Fruit fly (Drosophila melanogaster) whole organism, embryonic: ENCODE results near the gene CG31638.

Experiments used
- Atf6 ChIP-seq: fragments of 200-800 bp; sonication (Bioruptor generic); IDR thresholded peaks from 2 replicates; pipeline ENCODE4 v1.3.6; 2022; ENCODE audit warnings: missing biosample characterization, missing genetic modification characterization
- CG10565 ChIP-seq: fragments of 200-800 bp; sonication (Bioruptor generic); optimal IDR thresholded peaks from 3 replicates; lab custom pipeline; 2016; ENCODE audit warnings: missing biosample characterization, mild to moderate bottlenecking, missing genetic modification characterization
- CG11560 ChIP-seq: fragments of 200-800 bp; sonication (Bioruptor generic); IDR thresholded peaks from 3 replicates; pipeline ENCODE4 v1.3.6; 2022; ENCODE audit warnings: missing biosample characterization, missing genetic modification characterization
- CG11695 ChIP-seq: fragments of 200-800 bp; sonication (Bioruptor generic); IDR thresholded peaks from 3 replicates; pipeline ENCODE4 v1.3.6; 2022; ENCODE audit warnings: missing biosample characterization, missing genetic modification characterization
- CG13624 ChIP-seq: fragments of 200-800 bp; sonication (Bioruptor generic); optimal IDR thresholded peaks from 2 replicates; lab custom pipeline; 2016; ENCODE audit warnings: missing biosample characterization, missing genetic modification characterization
- CG1647 ChIP-seq: fragments of 200-800 bp; sonication (Bioruptor generic); optimal IDR thresholded peaks from 3 replicates; lab custom pipeline; 2016; ENCODE audit warnings: missing biosample characterization, missing genetic modification characterization
- CG17612 ChIP-seq: fragments of 200-800 bp; sonication (Bioruptor generic); IDR thresholded peaks from 2 replicates; pipeline ENCODE4 v1.3.6; 2022; ENCODE audit warnings: missing biosample characterization, missing genetic modification characterization
- CG17829 ChIP-seq: fragments of 200-800 bp; optimal IDR thresholded peaks from 2 replicates; lab custom pipeline; 2019; ENCODE audit warnings: missing biosample characterization, mild to moderate bottlenecking, missing genetic modification characterization, moderate library complexity
- CG18599 ChIP-seq: fragments of 200-800 bp; sonication (Bioruptor generic); optimal IDR thresholded peaks from 3 replicates; lab custom pipeline; 2017; ENCODE audit warnings: missing biosample characterization, missing genetic modification characterization, mild to moderate bottlenecking, moderate library complexity, missing genetic modification reagents
- CG2875 ChIP-seq: fragments of 200-800 bp; sonication (Bioruptor generic); optimal IDR thresholded peaks from 2 replicates; lab custom pipeline; 2017; ENCODE audit warnings: missing biosample characterization, mild to moderate bottlenecking, missing genetic modification characterization, missing genetic modification reagents
- CG30431 ChIP-seq: fragments of 200-800 bp; sonication (Bioruptor generic); optimal IDR thresholded peaks from 2 replicates; lab custom pipeline; 2017; ENCODE audit warnings: missing biosample characterization, missing genetic modification characterization
- CG32772 ChIP-seq: fragments of 200-800 bp; sonication (Bioruptor generic); IDR thresholded peaks from 2 replicates; pipeline ENCODE4 v1.3.6; 2022; ENCODE audit warnings: missing biosample characterization, missing genetic modification characterization
- CG34224 ChIP-seq: fragments of 200-800 bp; sonication (Bioruptor generic); IDR thresholded peaks from 3 replicates; pipeline ENCODE4 v1.3.6; 2022; ENCODE audit warnings: missing biosample characterization, missing genetic modification characterization; ENCODE audit not compliant: partially characterized antibody
- CG34376 ChIP-seq: fragments of 200-800 bp; sonication (Bioruptor generic); optimal IDR thresholded peaks from 2 replicates; lab custom pipeline; 2018; ENCODE audit warnings: missing biosample characterization, mild to moderate bottlenecking, missing genetic modification characterization
- CG34422 ChIP-seq: fragments of 200-800 bp; sonication (Bioruptor generic); IDR thresholded peaks from 3 replicates; pipeline ENCODE4 v1.3.6; 2022; ENCODE audit warnings: missing biosample characterization, missing genetic modification characterization
- CG5245 ChIP-seq: fragments of 200-800 bp; sonication (Bioruptor generic); optimal IDR thresholded peaks from 3 replicates; lab custom pipeline; 2016; ENCODE audit warnings: missing biosample characterization, missing genetic modification characterization
- CG6765 ChIP-seq: fragments of 200-800 bp; sonication (Bioruptor generic); optimal IDR thresholded peaks from 3 replicates; lab custom pipeline; 2017; ENCODE audit warnings: missing biosample characterization, mild to moderate bottlenecking, missing genetic modification characterization
- CG7556 ChIP-seq: fragments of 200-800 bp; sonication (Bioruptor generic); optimal IDR thresholded peaks from 2 replicates; lab custom pipeline; 2017; ENCODE audit warnings: missing biosample characterization, mild to moderate bottlenecking, missing genetic modification characterization
- CG8281 ChIP-seq: fragments of 200-800 bp; sonication (Bioruptor generic); optimal IDR thresholded peaks from 2 replicates; lab custom pipeline; 2018; ENCODE audit warnings: missing biosample characterization, mild to moderate bottlenecking, missing genetic modification characterization, moderate library complexity
- CG9437 ChIP-seq: fragments of 200-800 bp; sonication (Bioruptor generic); optimal IDR thresholded peaks from 2 replicates; lab custom pipeline; 2018; ENCODE audit warnings: missing biosample characterization, mild to moderate bottlenecking, missing genetic modification characterization
- D ChIP-seq, 2 experiments: fragments of 200-800 bp in 1 of 2; fragments of >200 bp in 1 of 2; sonication (Bioruptor generic) in 1 of 2; optimal IDR thresholded peaks; 2 replicates in 1 of 2; 3 replicates in 1 of 2; lab custom pipeline; 2017; ENCODE audit warnings: mild to moderate bottlenecking in 1 of 2, missing biosample characterization in 1 of 2, missing genetic modification characterization in 1 of 2, missing genetic modification reagents in 1 of 2
- E2f2 ChIP-seq: fragments of 200-800 bp; sonication (Bioruptor generic); IDR thresholded peaks from 2 replicates; pipeline ENCODE4 v1.3.6; 2022; ENCODE audit warnings: missing biosample characterization, missing genetic modification characterization
- HLH3B ChIP-seq: fragments of 200-800 bp; sonication (Bioruptor generic); IDR thresholded peaks from 2 replicates; pipeline ENCODE4 v1.3.6; 2022; ENCODE audit warnings: missing biosample characterization, missing genetic modification characterization
- HmgZ ChIP-seq: fragments of 200-800 bp; sonication (Bioruptor generic); optimal IDR thresholded peaks from 2 replicates; lab custom pipeline; 2018; ENCODE audit warnings: missing biosample characterization, mild to moderate bottlenecking, missing genetic modification characterization
- Hmr ChIP-seq: fragments of 200-800 bp; sonication (Bioruptor generic); optimal IDR thresholded peaks from 3 replicates; lab custom pipeline; 2017; ENCODE audit warnings: mild to moderate bottlenecking, missing biosample characterization, missing genetic modification reagents, missing genetic modification characterization
- Lpt ChIP-seq: fragments of >200 bp; optimal IDR thresholded peaks from 2 replicates; lab custom pipeline; 2018; ENCODE audit warnings: missing biosample characterization, missing genetic modification characterization
- MBD-R2 ChIP-seq: fragments of 200-800 bp; sonication (Bioruptor generic); IDR thresholded peaks from 2 replicates; pipeline ENCODE4 v1.3.6; 2022; ENCODE audit warnings: missing biosample characterization, missing genetic modification characterization
- MESR4 ChIP-seq: fragments of 200-800 bp; sonication (Bioruptor generic); optimal IDR thresholded peaks from 2 replicates; lab custom pipeline; 2018; ENCODE audit warnings: missing biosample characterization, mild to moderate bottlenecking, missing genetic modification characterization, moderate library complexity
- Meics ChIP-seq: fragments of 200-800 bp; sonication (Bioruptor generic); optimal IDR thresholded peaks from 2 replicates; lab custom pipeline; 2017; ENCODE audit warnings: missing biosample characterization, mild to moderate bottlenecking, missing genetic modification characterization
- Six4 ChIP-seq: fragments of 200-800 bp; sonication (Bioruptor generic); optimal IDR thresholded peaks from 2 replicates; lab custom pipeline; 2016; ENCODE audit warnings: missing biosample characterization, missing genetic modification characterization
- Xbp1 ChIP-seq: fragments of 200-800 bp; sonication (Bioruptor generic); optimal IDR thresholded peaks from 3 replicates; lab custom pipeline; 2016; ENCODE audit warnings: missing biosample characterization, mild to moderate bottlenecking, missing genetic modification characterization
- ash1 ChIP-seq: fragments of 200-800 bp; sonication (Bioruptor generic); optimal IDR thresholded peaks from 2 replicates; lab custom pipeline; 2018; ENCODE audit warnings: missing biosample characterization, mild to moderate bottlenecking, missing genetic modification characterization
- cg ChIP-seq: fragments of 200-800 bp; sonication (Bioruptor generic); optimal IDR thresholded peaks from 3 replicates; lab custom pipeline; 2019; ENCODE audit warnings: missing biosample characterization, mild to moderate bottlenecking, missing genetic modification characterization, moderate library complexity
- chinmo ChIP-seq: fragments of 200-800 bp; sonication (Bioruptor generic); IDR thresholded peaks from 4 replicates; pipeline ENCODE4 v1.3.6; 2022; ENCODE audit warnings: missing biosample characterization, missing genetic modification characterization; ENCODE audit not compliant: partially characterized antibody
- chm ChIP-seq: fragments of 200-800 bp; sonication (Bioruptor generic); IDR thresholded peaks from 2 replicates; pipeline ENCODE4 v1.3.6; 2022; ENCODE audit warnings: missing biosample characterization, missing genetic modification characterization
- cwo ChIP-seq: fragments of 200-800 bp; sonication (Bioruptor generic); optimal IDR thresholded peaks from 3 replicates; lab custom pipeline; 2017; ENCODE audit warnings: missing biosample characterization, missing genetic modification characterization, mild to moderate bottlenecking, moderate library complexity, missing genetic modification reagents
- disco-r ChIP-seq: fragments of 200-800 bp; sonication (Bioruptor generic); optimal IDR thresholded peaks from 2 replicates; lab custom pipeline; 2016; ENCODE audit warnings: missing biosample characterization, missing genetic modification characterization
- emc ChIP-seq: fragments of 200-800 bp; sonication (Bioruptor generic); optimal IDR thresholded peaks from 2 replicates; lab custom pipeline; 2016; ENCODE audit warnings: missing biosample characterization, missing genetic modification characterization
- hb ChIP-seq: fragments of 200-800 bp; sonication (Bioruptor generic); IDR thresholded peaks from 3 replicates; pipeline ENCODE4 v1.3.6; 2022; ENCODE audit warnings: missing biosample characterization, missing genetic modification characterization; ENCODE audit not compliant: partially characterized antibody
- mld ChIP-seq: fragments of 200-800 bp; sonication (Bioruptor generic); IDR thresholded peaks from 3 replicates; pipeline ENCODE4 v1.3.6; 2022; ENCODE audit warnings: missing biosample characterization, missing genetic modification characterization; ENCODE audit not compliant: partially characterized antibody
- nerfin-2 ChIP-seq: fragments of 200-800 bp; sonication (Bioruptor generic); IDR thresholded peaks from 2 replicates; pipeline ENCODE4 v1.3.6; 2022; ENCODE audit warnings: missing biosample characterization, missing genetic modification characterization; ENCODE audit not compliant: partially characterized antibody
- oc ChIP-seq: fragments of 200-800 bp; sonication (Bioruptor generic); optimal IDR thresholded peaks from 2 replicates; lab custom pipeline; 2018; ENCODE audit warnings: missing biosample characterization, mild to moderate bottlenecking, missing genetic modification characterization, moderate library complexity
- run ChIP-seq: fragments of 200-800 bp; sonication (Bioruptor generic); optimal IDR thresholded peaks from 3 replicates; lab custom pipeline; 2018; ENCODE audit warnings: missing biosample characterization, mild to moderate bottlenecking, missing genetic modification characterization
- schlank ChIP-seq: fragments of 200-800 bp; sonication (Bioruptor generic); optimal IDR thresholded peaks from 2 replicates; lab custom pipeline; 2018; ENCODE audit warnings: missing biosample characterization, mild to moderate bottlenecking, missing genetic modification characterization
- sna ChIP-seq: fragments of 200-800 bp; sonication (Bioruptor generic); IDR thresholded peaks from 2 replicates; pipeline ENCODE4 v1.3.6; 2022; ENCODE audit warnings: missing biosample characterization, missing genetic modification characterization; ENCODE audit not compliant: partially characterized antibody
- sob ChIP-seq: fragments of 200-800 bp; sonication (Bioruptor generic); IDR thresholded peaks from 2 replicates; pipeline ENCODE4 v1.3.6; 2022; ENCODE audit warnings: missing biosample characterization, missing genetic modification characterization
- stwl ChIP-seq: fragments of 200-800 bp; sonication (Bioruptor generic); optimal IDR thresholded peaks from 3 replicates; lab custom pipeline; 2018; ENCODE audit warnings: missing biosample characterization, mild to moderate bottlenecking, missing genetic modification characterization, moderate library complexity
- trh ChIP-seq: fragments of 200-800 bp; sonication (Bioruptor generic); optimal IDR thresholded peaks from 2 replicates; lab custom pipeline; 2016; ENCODE audit warnings: missing biosample characterization, missing genetic modification characterization
- wor ChIP-seq: fragments of 200-800 bp; sonication (Bioruptor generic); IDR thresholded peaks from 2 replicates; pipeline ENCODE4 v1.3.6; 2022; ENCODE audit warnings: missing biosample characterization, missing genetic modification characterization

CG31638 gene

DNA sequence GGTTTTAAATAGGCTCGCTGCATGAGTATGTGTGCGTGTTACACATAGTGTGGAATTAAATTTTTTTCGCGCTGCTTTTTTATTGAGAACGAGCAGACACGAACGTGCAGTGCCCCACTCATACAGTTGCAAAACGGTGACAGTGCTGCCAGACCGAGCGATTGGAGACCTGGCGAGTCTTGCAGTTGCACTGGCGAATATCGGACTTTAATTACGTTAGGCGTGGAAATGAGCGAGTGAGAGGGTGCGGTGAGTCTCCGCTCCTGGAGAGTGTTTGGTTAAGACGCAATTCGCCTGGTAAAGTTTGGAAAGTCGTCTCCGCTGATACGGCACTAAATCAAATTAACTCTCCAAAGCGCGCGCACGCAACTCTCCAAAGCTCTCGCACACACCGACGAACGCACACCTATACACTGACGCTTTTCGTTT is 9.5 kb upstream of the CG31638 start (continued):
- TF ChIP-seq stwl (tag; lab: Kevin White, UChicago): peak; percentile 55
- TF ChIP-seq Lpt (GFP tag; lab: Kevin White, UChicago): no peak
- peak; percentile 36 for TF ChIP-seq MBD-R2 (GFP tag; lab: Robert Waterston, UW)
- no peak for TF ChIP-seq Xbp1 (GFP tag; lab: Kevin White, UChicago)
- TF ChIP-seq CG5245 (GFP tag; lab: Kevin White, UChicago): no peak
- TF ChIP-seq nerfin-2 (GFP tag; lab: Robert Waterston, UW): no peak
- TF ChIP-seq oc (tag; lab: Kevin White, UChicago): peak; percentile 75
- peak; percentile 77 for TF ChIP-seq CG34376 (GFP tag; lab: Kevin White, UChicago)
- 0 out of 2 replicates have a peak, but pooled peaks have one; percentile 30 for TF ChIP-seq sob (GFP tag; lab: Robert Waterston, UW)
- peak; percentile 53; the same call in 1 of the 2 replicates for TF ChIP-seq Atf6 (GFP tag; lab: Robert Waterston, UW)
- TF ChIP-seq E2f2 (GFP tag; lab: Robert Waterston, UW): peak; percentile 92
- TF ChIP-seq HLH3B (GFP tag; lab: Robert Waterston, UW): 0 out of 2 replicates have a peak, but pooled peaks have one; percentile 7
- TF ChIP-seq CG1647 (GFP tag; lab: Kevin White, UChicago): peak; percentile 7
- TF ChIP-seq CG13624: peak; percentile 84
- peak; percentile 62 for TF ChIP-seq CG11695 (GFP tag; lab: Robert Waterston, UW)
- no peak for TF ChIP-seq CG10565 (GFP tag; lab: Kevin White, UChicago)
- peak; percentile 98 for TF ChIP-seq chinmo (GFP tag; lab: Robert Waterston, UW)
- peak; percentile 71 for TF ChIP-seq CG9437
- peak; percentile 97 for TF ChIP-seq cg (GFP tag; lab: Kevin White, UChicago)
- peak; percentile 75 for TF ChIP-seq CG32772
- TF ChIP-seq cwo (GFP tag; lab: Kevin White, UChicago): peak; percentile 9
- peak; percentile 57 for TF ChIP-seq CG34224 (GFP tag; lab: Robert Waterston, UW)
- TF ChIP-seq CG17829 (tag; lab: Kevin White, UChicago): no peak
- TF ChIP-seq HmgZ (tag; lab: Kevin White, UChicago): peak; percentile 70
- TF ChIP-seq chm (GFP tag; lab: Robert Waterston, UW): peak; percentile 11; the same call in 1 of the 2 replicates
- peak; percentile 27 for TF ChIP-seq CG6765 (GFP tag; lab: Kevin White, UChicago)
- TF ChIP-seq CG18599 (GFP tag; lab: Kevin White, UChicago): peak; percentile 32
- peak; percentile 9 for TF ChIP-seq MESR4 (GFP tag; lab: Kevin White, UChicago)
- no peak for TF ChIP-seq CG17612 (GFP tag; lab: Robert Waterston, UW)
- peak; percentile 2 for TF ChIP-seq Meics (GFP tag; lab: Kevin White, UChicago)
- TF ChIP-seq disco-r (GFP tag; lab: Kevin White, UChicago): no peak

DNA sequence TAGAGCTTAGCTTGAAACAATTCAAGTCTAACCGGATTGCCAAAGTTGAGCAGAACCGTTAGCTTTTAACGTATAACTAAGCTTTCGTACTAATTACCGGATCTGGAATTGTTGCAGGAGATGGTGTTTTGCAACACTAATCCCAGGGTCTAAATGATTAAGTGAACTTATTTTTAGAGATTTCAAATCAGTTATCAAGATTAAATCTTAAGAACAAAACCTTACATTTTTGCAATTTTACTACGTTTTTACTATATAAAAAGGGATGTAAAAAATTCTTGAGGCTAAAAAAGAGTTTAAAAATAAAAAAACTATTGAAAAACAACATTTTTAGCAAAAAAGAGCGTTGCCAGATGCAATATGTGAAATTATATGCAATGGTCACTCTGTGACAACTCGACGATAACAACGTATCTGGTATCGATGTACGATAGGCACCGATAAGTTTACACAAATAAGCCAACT is 2.2 kb upstream of the CG31638 start, which contains the start of the genes KFase and epsilonCOP:
Gene KFase (minus strand): TSS at position 81 of the 465 bp plus-strand sequence.
Gene epsilonCOP (plus strand): TSS at position 415 of the 465 bp plus-strand sequence.
- TF ChIP-seq Six4 (GFP tag; lab: Kevin White, UChicago) (no peak), trh (GFP tag; lab: Kevin White, UChicago) (no peak), schlank (tag; lab: Kevin White, UChicago) (no peak), CG7556 (GFP tag; lab: Kevin White, UChicago) (peak; percentile 55), CG11560 (tag; lab: Robert Waterston, UW) (no peak), mld (GFP tag; lab: Robert Waterston, UW) (no peak), wor (no peak), emc (GFP tag; lab: Kevin White, UChicago) (peak; percentile 6), CG30431 (GFP tag; lab: Kevin White, UChicago) (no peak), run (tag; lab: Kevin White, UChicago) (no peak), D (optimal IDR thresholded peaks at IDR 0.05; lab: Kevin White, UChicago) (no peak), D (GFP tag; optimal IDR thresholded peaks at IDR 0.05; lab: Kevin White, UChicago) (no peak), CG2875 (no peak), hb (GFP tag; lab: Robert Waterston, UW) (peak; percentile 66; the same call in 2 of the 3 replicates), ash1 (GFP tag; lab: Kevin White, UChicago) (no peak), CG8281 (tag; lab: Kevin White, UChicago) (no peak), sna (peak; percentile 86), Hmr (GFP tag; lab: Kevin White, UChicago) (peak; percentile 81), CG34422 (0 out of 3 replicates have a peak, but pooled peaks have one; percentile 28)
